Worm (Caenorhabditis elegans): ENCODE data around the gene C35C5.10.

ce11 chrX:11546445-11547275 lies 9.4 kb upstream of the C35C5.10 start, which contains the start of gene selt-1.1:
- TF ChIP-seq unc-62 (GFP tag; optimal IDR thresholded peaks at IDR 0.05) (no peak), skn-1 (tag; optimal IDR thresholded peaks at IDR 0.05) (no peak), jun-1 (tag; optimal IDR thresholded peaks at IDR 0.05) (peak; percentile 46), dsc-1 (tag; optimal IDR thresholded peaks at IDR 0.05) (no peak), ceh-63 (GFP tag; optimal IDR thresholded peaks at IDR 0.05) (no peak), unc-30 (tag; optimal IDR thresholded peaks at IDR 0.05) (no peak), snpc-4 (tag; optimal IDR thresholded peaks at IDR 0.05) (no peak), fkh-4 (tag; optimal IDR thresholded peaks at IDR 0.05; ENCODE audit: borderline replicate concordance) (no peak)
